Fruit fly (Drosophila melanogaster): ENCODE results near the gene CG34393.
A peak's percentile ranks its signal among the peaks of the same experiment; 100 is the strongest.

The CG34393 gene

DNA sequence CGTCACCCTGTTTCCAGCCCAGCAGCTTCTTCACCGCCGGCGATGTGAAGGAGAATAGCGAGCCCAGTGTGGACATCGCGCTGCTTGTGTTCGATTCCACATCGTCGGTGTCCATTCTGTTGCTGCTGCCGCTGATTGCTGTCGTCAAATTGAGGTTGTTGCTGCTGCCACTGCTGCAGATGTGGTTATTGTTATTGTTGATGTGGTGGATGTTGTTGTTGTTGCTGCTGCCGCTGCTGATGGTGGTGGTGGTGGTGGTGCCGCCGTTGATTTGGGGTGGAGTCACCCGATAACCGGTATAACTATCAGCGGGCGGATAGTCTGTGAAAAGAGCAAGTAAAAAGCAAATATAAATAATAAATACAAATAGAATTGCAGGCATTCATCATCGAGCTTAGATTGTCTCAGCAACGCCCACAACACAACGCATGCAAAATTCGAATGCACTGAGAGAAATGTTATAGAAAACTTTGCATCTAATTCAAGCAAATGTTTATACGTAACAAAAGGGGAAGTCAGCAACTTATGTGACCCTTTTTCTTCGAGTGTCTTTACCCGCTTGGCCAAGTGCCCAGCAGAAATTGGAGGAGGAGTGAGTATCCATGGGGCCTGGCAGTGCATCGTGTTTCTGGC, 51.2 kb downstream of the CG34393 start:
- TF ChIP-seq ci (GFP tag; IDR thresholded peaks at IDR 0.05) (no peak), jumu (GFP tag; optimal IDR thresholded peaks at IDR 0.05) (no peak), Aef1 (GFP tag; IDR thresholded peaks at IDR 0.05) (no peak), ase (GFP tag; IDR thresholded peaks at IDR 0.05) (no peak), oc (tag; optimal IDR thresholded peaks at IDR 0.05) (no peak), Lhr (GFP tag; optimal IDR thresholded peaks at IDR 0.05) (no peak), luna (GFP tag; optimal IDR thresholded peaks at IDR 0.05) (no peak), Asciz (GFP tag; optimal IDR thresholded peaks at IDR 0.05) (peak; percentile 7), Drgx (GFP tag; IDR thresholded peaks at IDR 0.05) (peak; percentile 39; the same call in 1 of the 2 replicates), fd96Cb (tag; optimal IDR thresholded peaks at IDR 0.05) (peak; percentile 18), CG4360 (GFP tag; IDR thresholded peaks at IDR 0.05) (peak; percentile 84), D19B (GFP tag; optimal IDR thresholded peaks at IDR 0.05) (no peak), Neu2 (GFP tag; optimal IDR thresholded peaks at IDR 0.05; ENCODE audit: borderline replicate concordance) (no peak), NFAT (GFP tag; IDR thresholded peaks at IDR 0.05) (no peak), NfI (GFP tag; optimal IDR thresholded peaks at IDR 0.05) (no peak), CG4820 (GFP tag; optimal IDR thresholded peaks at IDR 0.05) (no peak), dimm (GFP tag; IDR thresholded peaks at IDR 0.05) (no peak), CG11093 (GFP tag; IDR thresholded peaks at IDR 0.05) (no peak), insv (GFP tag; optimal IDR thresholded peaks at IDR 0.05) (no peak), Sry-β (GFP tag; optimal IDR thresholded peaks at IDR 0.05) (no peak), Mad (GFP tag; optimal IDR thresholded peaks at IDR 0.05) (no peak), CG17186 (GFP tag; optimal IDR thresholded peaks at IDR 0.05) (no peak), CG2712 (tag; optimal IDR thresholded peaks at IDR 0.05) (peak; percentile 16), CG13424 (tag; optimal IDR thresholded peaks at IDR 0.05) (no peak), CG7372 (GFP tag; IDR thresholded peaks at IDR 0.05) (no peak), CG3995 (GFP tag; optimal IDR thresholded peaks at IDR 0.05) (no peak), Xrp1 (GFP tag; IDR thresholded peaks at IDR 0.05) (peak; percentile 42; the same call in 1 of the 2 replicates), Sry-δ (GFP tag; optimal IDR thresholded peaks at IDR 0.05) (no peak), Med (GFP tag) (peak; percentile 69), gcm (GFP tag; optimal IDR thresholded peaks at IDR 0.05) (peak; percentile 42), CG11456 (GFP tag; IDR thresholded peaks at IDR 0.05) (no peak), danr (GFP tag; IDR thresholded peaks at IDR 0.05) (no peak), zfh1 (GFP tag; IDR thresholded peaks at IDR 0.05) (peak; percentile 40; the same call in 1 of the 3 replicates), tx (GFP tag; optimal IDR thresholded peaks at IDR 0.05) (no peak), CG17385 (GFP tag; optimal IDR thresholded peaks at IDR 0.05) (no peak), slou (GFP tag; optimal IDR thresholded peaks at IDR 0.05) (no peak), CG31224 (GFP tag; IDR thresholded peaks at IDR 0.05) (no peak), CG6272 (GFP tag; IDR thresholded peaks at IDR 0.05) (no peak), CG17328 (GFP tag; IDR thresholded peaks at IDR 0.05) (no peak), CG12659 (GFP tag; optimal IDR thresholded peaks at IDR 0.05) (no peak), Side (GFP tag; optimal IDR thresholded peaks at IDR 0.05) (no peak), Sox102F (GFP tag; optimal IDR thresholded peaks at IDR 0.05) (no peak), bsh (GFP tag; optimal IDR thresholded peaks at IDR 0.05) (peak in 1 of 2 experiments; percentile 0), fd102C (GFP tag; optimal IDR thresholded peaks at IDR 0.05) (no peak), CG4424 (GFP tag; optimal IDR thresholded peaks at IDR 0.05) (peak; percentile 1), CG17612 (GFP tag; IDR thresholded peaks at IDR 0.05) (no peak), CG1603 (tag; optimal IDR thresholded peaks at IDR 0.05) (peak; percentile 30), CG8359 (GFP tag; optimal IDR thresholded peaks at IDR 0.05; ENCODE audit: borderline replicate concordance) (peak; percentile 27), Xbp1 (GFP tag; optimal IDR thresholded peaks at IDR 0.05) (peak; percentile 6), sd (tag; optimal IDR thresholded peaks at IDR 0.05) (no peak), Atf-2 (GFP tag; optimal IDR thresholded peaks at IDR 0.05) (no peak)

All from whole organism, embryonic.